Fruit fly (Drosophila melanogaster): ENCODE results near the gene ex.
A peak's percentile ranks its signal among the peaks of the same experiment; 100 is the strongest.

Gene ex

DNA sequence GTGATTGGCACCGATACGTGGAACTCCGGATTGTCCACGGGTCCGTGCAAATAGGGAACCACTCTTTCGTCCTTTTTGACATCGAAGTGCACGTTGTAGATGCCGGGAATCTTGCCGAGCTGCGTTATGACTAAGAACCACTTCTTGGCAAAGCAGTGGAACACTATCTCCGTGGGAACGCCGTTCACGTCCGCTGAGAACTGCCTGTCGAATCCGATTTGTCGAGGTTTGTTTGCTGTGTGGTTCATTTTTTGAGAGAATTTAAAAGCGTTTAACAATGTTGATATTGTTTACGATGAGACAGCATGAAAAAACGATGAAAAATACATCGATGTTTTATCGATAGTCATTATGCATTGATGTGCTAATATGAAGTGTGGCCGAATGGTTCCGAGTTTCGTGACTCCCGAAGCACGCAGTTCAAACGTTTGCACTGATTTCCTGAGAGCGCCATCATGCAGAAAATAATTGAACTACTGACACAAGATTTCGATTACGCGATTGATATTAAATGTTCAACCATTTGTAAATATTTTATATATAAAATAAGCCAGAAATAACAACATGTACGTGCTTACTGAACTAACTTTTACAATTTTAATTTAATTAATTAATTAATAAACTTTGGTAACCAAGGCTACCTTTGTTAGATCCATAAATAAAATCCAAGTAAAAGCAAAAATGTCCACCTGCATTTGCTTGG lies 9.8 kb upstream of the ex start, which contains the start of the genes CG11885 and CG13692 (continued):
- TF ChIP-seq nerfin-2 (GFP tag; IDR thresholded peaks at IDR 0.05; ENCODE audit: partially characterized antibody): peak; percentile 95
- 0 out of 2 replicates have a peak, but pooled peaks have one; percentile 28 for TF ChIP-seq CG14014 (GFP tag; IDR thresholded peaks at IDR 0.05)
- TF ChIP-seq abd-A (tag; optimal IDR thresholded peaks at IDR 0.05): peak; percentile 86
- peak; percentile 31 for TF ChIP-seq CG12299 (tag; optimal IDR thresholded peaks at IDR 0.05)
- peak; percentile 10 for TF ChIP-seq Bteb2 (GFP tag; optimal IDR thresholded peaks at IDR 0.05)
- no peak for TF ChIP-seq disco-r (GFP tag; optimal IDR thresholded peaks at IDR 0.05)
- peak; percentile 93 for TF ChIP-seq sens-2 (GFP tag; IDR thresholded peaks at IDR 0.05)
- TF ChIP-seq CG4360 (GFP tag; IDR thresholded peaks at IDR 0.05): no peak
- no peak for TF ChIP-seq wor (GFP tag; IDR thresholded peaks at IDR 0.05)
- TF ChIP-seq vvl (GFP tag; IDR thresholded peaks at IDR 0.05): peak; percentile 69
- peak; percentile 41 for TF ChIP-seq Dad (GFP tag; optimal IDR thresholded peaks at IDR 0.05)
- peak; percentile 31 for TF ChIP-seq Chrac-16 (GFP tag; optimal IDR thresholded peaks at IDR 0.05)
- peak; percentile 35; the same call in 1 of the 3 replicates for TF ChIP-seq CG17361 (GFP tag; IDR thresholded peaks at IDR 0.05)
- no peak for TF ChIP-seq CG15073 (GFP tag; optimal IDR thresholded peaks at IDR 0.05)
- no peak for TF ChIP-seq CG7745 (tag; optimal IDR thresholded peaks at IDR 0.05)
- TF ChIP-seq sug (tag; optimal IDR thresholded peaks at IDR 0.05): peak; percentile 62
- TF ChIP-seq CG16863 (GFP tag; optimal IDR thresholded peaks at IDR 0.05): no peak
- no peak for TF ChIP-seq chn (GFP tag; optimal IDR thresholded peaks at IDR 0.05)
- peak; percentile 57 for TF ChIP-seq grau (tag; optimal IDR thresholded peaks at IDR 0.05)
- peak; percentile 58 for TF ChIP-seq CG12391 (tag; optimal IDR thresholded peaks at IDR 0.05)
- TF ChIP-seq Gug (GFP tag; IDR thresholded peaks at IDR 0.05): no peak
- TF ChIP-seq Elba2 (GFP tag; optimal IDR thresholded peaks at IDR 0.05): no peak
- TF ChIP-seq amos (GFP tag; IDR thresholded peaks at IDR 0.05; ENCODE audit: partially characterized antibody): peak; percentile 99
- TF ChIP-seq nmo (GFP tag; optimal IDR thresholded peaks at IDR 0.05): peak; percentile 59
- peak; percentile 30 for TF ChIP-seq Max (GFP tag; optimal IDR thresholded peaks at IDR 0.05)
- peak; percentile 97 for TF ChIP-seq Scr (GFP tag; IDR thresholded peaks at IDR 0.05; ENCODE audit: partially characterized antibody)
- peak; percentile 69 for TF ChIP-seq Myb (GFP tag; optimal IDR thresholded peaks at IDR 0.05)
- no peak for TF ChIP-seq Hr39 (optimal IDR thresholded peaks at IDR 0.05)
- TF ChIP-seq CTCF (GFP tag; optimal IDR thresholded peaks at IDR 0.05): peak; percentile 95
- peak; percentile 95 for TF ChIP-seq sens (GFP tag)
- TF ChIP-seq CG30403 (GFP tag; optimal IDR thresholded peaks at IDR 0.05): peak; percentile 33
- peak; percentile 30 for TF ChIP-seq CG4424 (GFP tag; optimal IDR thresholded peaks at IDR 0.05)
- TF ChIP-seq CG4820 (GFP tag; optimal IDR thresholded peaks at IDR 0.05): no peak
- peak; percentile 16 for TF ChIP-seq CG17359 (tag; optimal IDR thresholded peaks at IDR 0.05)
- TF ChIP-seq CG4282 (GFP tag; optimal IDR thresholded peaks at IDR 0.05): no peak
- peak; percentile 25 for TF ChIP-seq CG1233 (GFP tag; optimal IDR thresholded peaks at IDR 0.05)
- peak; percentile 40 for TF ChIP-seq Meics (GFP tag; optimal IDR thresholded peaks at IDR 0.05)
- TF ChIP-seq CG15479 (GFP tag; optimal IDR thresholded peaks at IDR 0.05): peak; percentile 9
- TF ChIP-seq phol (tag; optimal IDR thresholded peaks at IDR 0.05): peak; percentile 69
- TF ChIP-seq NC2β (GFP tag; optimal IDR thresholded peaks at IDR 0.05): peak; percentile 58
- no peak for TF ChIP-seq fd102C (GFP tag; optimal IDR thresholded peaks at IDR 0.05)
- TF ChIP-seq Deaf1 (tag; optimal IDR thresholded peaks at IDR 0.05): peak; percentile 65
- no peak for TF ChIP-seq dati (GFP tag; IDR thresholded peaks at IDR 0.05)
- TF ChIP-seq Mrtf (GFP tag; IDR thresholded peaks at IDR 0.05): no peak
- TF ChIP-seq CG17829 (tag; optimal IDR thresholded peaks at IDR 0.05): peak; percentile 71
- TF ChIP-seq CG17802 (tag; optimal IDR thresholded peaks at IDR 0.05): peak; percentile 24
- no peak for TF ChIP-seq Atf6 (GFP tag; IDR thresholded peaks at IDR 0.05)
- no peak for TF ChIP-seq CG14965 (GFP tag; optimal IDR thresholded peaks at IDR 0.05; ENCODE audit: borderline replicate concordance)
- no peak for TF ChIP-seq Adf1 (GFP tag; IDR thresholded peaks at IDR 0.05)
- TF ChIP-seq CG8359 (GFP tag; optimal IDR thresholded peaks at IDR 0.05; ENCODE audit: borderline replicate concordance): no peak
- TF ChIP-seq mld (GFP tag; IDR thresholded peaks at IDR 0.05; ENCODE audit: partially characterized antibody): peak; percentile 96
